Fruit fly (Drosophila melanogaster): ENCODE measurements around the gene ssp7.

The ssp7 gene

dm6 chrX:11136587-11137512 is 3.2 kb downstream of the ssp7 start, which contains the start of gene Klp10A:
Klp10A (minus strand) TSS chrX:11137118.
- peak; percentile 31 for TF ChIP-seq fkh (GFP tag; optimal IDR thresholded peaks at IDR 0.05)
- TF ChIP-seq CG7368 (GFP tag; optimal IDR thresholded peaks at IDR 0.05): peak; percentile 34
- peak; percentile 76 for TF ChIP-seq svp (GFP tag)
- no peak for TF ChIP-seq Blimp-1 (GFP tag; optimal IDR thresholded peaks at IDR 0.05)
- no peak for TF ChIP-seq dac (GFP tag; optimal IDR thresholded peaks at IDR 0.05)
- peak; percentile 37 for TF ChIP-seq topi (GFP tag; optimal IDR thresholded peaks at IDR 0.05)
- no peak for TF ChIP-seq dsx (GFP tag; optimal IDR thresholded peaks at IDR 0.05; ENCODE audit: poor library complexity, severe bottlenecking)
- peak; percentile 51 for TF ChIP-seq Sox14 (GFP tag; optimal IDR thresholded peaks at IDR 0.05)
- peak; percentile 39 for TF ChIP-seq CG31627 (GFP tag; optimal IDR thresholded peaks at IDR 0.05)
- peak; percentile 48 for TF ChIP-seq lz (GFP tag; optimal IDR thresholded peaks at IDR 0.05)
- peak; percentile 36 for TF ChIP-seq CG10631 (GFP tag; optimal IDR thresholded peaks at IDR 0.05)
- TF ChIP-seq vri (GFP tag; optimal IDR thresholded peaks at IDR 0.05): peak; percentile 87
- TF ChIP-seq CG9139 (GFP tag; optimal IDR thresholded peaks at IDR 0.05): peak; percentile 2
- peak; percentile 35 for TF ChIP-seq esn (GFP tag; optimal IDR thresholded peaks at IDR 0.05)
- TF ChIP-seq fd85E (GFP tag; optimal IDR thresholded peaks at IDR 0.05): no peak
- TF ChIP-seq Hr39 (GFP tag; optimal IDR thresholded peaks at IDR 0.05): peak; percentile 1
- peak; percentile 77 for TF ChIP-seq Eip78C (GFP tag)
- TF ChIP-seq achi (GFP tag; optimal IDR thresholded peaks at IDR 0.05): peak; percentile 34
- TF ChIP-seq Met (GFP tag; optimal IDR thresholded peaks at IDR 0.05): peak; percentile 39
- peak; percentile 4 for TF ChIP-seq acj6 (GFP tag; optimal IDR thresholded peaks at IDR 0.05)
- TF ChIP-seq CG8319 (GFP tag; optimal IDR thresholded peaks at IDR 0.05): peak; percentile 2
- no peak for TF ChIP-seq Gug (GFP tag; IDR thresholded peaks at IDR 0.05)
- TF ChIP-seq cyc (GFP tag; optimal IDR thresholded peaks at IDR 0.05): peak; percentile 39
- TF ChIP-seq CG16779 (tag; optimal IDR thresholded peaks at IDR 0.05): no peak
- no peak for TF ChIP-seq CG4318 (GFP tag; optimal IDR thresholded peaks at IDR 0.05)
- peak; percentile 1 for TF ChIP-seq CG11762 (GFP tag; optimal IDR thresholded peaks at IDR 0.05; ENCODE audit: insufficient read depth)

dm6 chrX:11135840-11136586 is 4.0 kb downstream of the ssp7 start:
- TF ChIP-seq CG15336 (GFP tag; IDR thresholded peaks at IDR 0.05) (0 out of 2 replicates have a peak, but pooled peaks have one; percentile 7), OdsH (GFP tag; optimal IDR thresholded peaks at IDR 0.05) (no peak), CG1621 (tag; optimal IDR thresholded peaks at IDR 0.05) (no peak), Eip78C (GFP tag) (peak; percentile 5), svp (GFP tag) (peak; percentile 41)

- TF ChIP-seq CG31627 (GFP tag; optimal IDR thresholded peaks at IDR 0.05): no peak
- no peak for TF ChIP-seq Blimp-1 (GFP tag; optimal IDR thresholded peaks at IDR 0.05)
Measured at dm6 chrX:11132312-11132711, 7.8 kb downstream of the ssp7 start, which contains the start of gene CG44385. CG44385 (minus strand) TSS chrX:11132412.

- TF ChIP-seq esn (GFP tag; optimal IDR thresholded peaks at IDR 0.05) (peak; percentile 1), CG15336 (GFP tag; IDR thresholded peaks at IDR 0.05) (0 out of 2 replicates have a peak, but pooled peaks have one; percentile 15), dsx (GFP tag; optimal IDR thresholded peaks at IDR 0.05; ENCODE audit: poor library complexity, severe bottlenecking) (no peak), fd85E (GFP tag; optimal IDR thresholded peaks at IDR 0.05) (no peak), OdsH (GFP tag; optimal IDR thresholded peaks at IDR 0.05) (no peak), CG11294 (GFP tag; IDR thresholded peaks at IDR 0.05) (no peak), achi (GFP tag; optimal IDR thresholded peaks at IDR 0.05) (peak; percentile 99)
Measured at dm6 chrX:11128828-11129227, 11.2 kb downstream of the ssp7 start, which contains the start of gene SrpRalpha. SrpRalpha (minus strand) TSS chrX:11129087.
